Fruit fly (Drosophila melanogaster) whole organism, wandering third instar larva: Measurements from ENCODE around the gene Hira.

Experiments
- Abd-B ChIP-seq: fragments of >200 bp; optimal IDR thresholded peaks from 2 replicates; lab custom pipeline; 2017; ENCODE audit warnings: missing biosample characterization, missing genetic modification characterization
- CG9705 ChIP-seq: fragments of 200-800 bp; sonication (Bioruptor generic); optimal IDR thresholded peaks from 2 replicates; lab custom pipeline; 2018; ENCODE audit warnings: missing biosample characterization, mild to moderate bottlenecking, missing genetic modification characterization
- Dif ChIP-seq: fragments of 200-275, 200-300 bp; sonication (Bioruptor generic); optimal IDR thresholded peaks from 2 replicates; lab custom pipeline; 2018; ENCODE audit warnings: missing biosample characterization, missing genetic modification characterization; ENCODE audit not compliant: partially characterized antibody
- Myc ChIP-seq: fragments of >200 bp; optimal IDR thresholded peaks from 2 replicates; lab custom pipeline; 2017
- N ChIP-seq: fragments of >200 bp; optimal IDR thresholded peaks from 2 replicates; lab custom pipeline; 2018; ENCODE audit warnings: missing biosample characterization, missing external identifiers, missing genetic modification characterization
- br ChIP-seq: fragments of 200-800 bp; sonication (Bioruptor generic); optimal IDR thresholded peaks from 2 replicates; lab custom pipeline; 2016; ENCODE audit warnings: missing biosample characterization, missing genetic modification characterization
- dsf ChIP-seq: sonication (Bioruptor generic); optimal IDR thresholded peaks from 2 replicates; lab custom pipeline; 2016; ENCODE audit warnings: missing biosample characterization, missing genetic modification characterization, borderline replicate concordance
- foxo ChIP-seq, 2 experiments: fragments of 200-800 bp; sonication (Bioruptor generic); optimal IDR thresholded peaks; 2 replicates in 1 of 2; 3 replicates in 1 of 2; lab custom pipeline; 2016 to 2017; ENCODE audit warnings: missing biosample characterization in 2 of 2, missing genetic modification characterization in 2 of 2
- h ChIP-seq: fragments of 200-800 bp; sonication (Bioruptor generic); optimal IDR thresholded peaks from 3 replicates; lab custom pipeline; 2016; ENCODE audit warnings: missing biosample characterization, mild to moderate bottlenecking, missing genetic modification characterization
- lola ChIP-seq: fragments of >200 bp; optimal IDR thresholded peaks from 2 replicates; lab custom pipeline; 2017; ENCODE audit warnings: missing biosample characterization, missing genetic modification characterization
- pan ChIP-seq: fragments of >200 bp; optimal IDR thresholded peaks from 2 replicates; lab custom pipeline; 2017
- psq ChIP-seq: fragments of 200-800 bp; sonication (Bioruptor generic); optimal IDR thresholded peaks from 3 replicates; lab custom pipeline; 2017; ENCODE audit warnings: missing biosample characterization, mild to moderate bottlenecking, missing genetic modification characterization, moderate library complexity
- rgr ChIP-seq: fragments of 200-800 bp; sonication (Bioruptor generic); optimal IDR thresholded peaks from 3 replicates; lab custom pipeline; 2016; ENCODE audit warnings: missing biosample characterization, mild to moderate bottlenecking, missing genetic modification characterization
- woc ChIP-seq: sonication (Bioruptor generic); optimal IDR thresholded peaks from 2 replicates; lab custom pipeline; 2016; ENCODE audit warnings: missing biosample characterization, mild to moderate bottlenecking, missing genetic modification characterization

DNA sequence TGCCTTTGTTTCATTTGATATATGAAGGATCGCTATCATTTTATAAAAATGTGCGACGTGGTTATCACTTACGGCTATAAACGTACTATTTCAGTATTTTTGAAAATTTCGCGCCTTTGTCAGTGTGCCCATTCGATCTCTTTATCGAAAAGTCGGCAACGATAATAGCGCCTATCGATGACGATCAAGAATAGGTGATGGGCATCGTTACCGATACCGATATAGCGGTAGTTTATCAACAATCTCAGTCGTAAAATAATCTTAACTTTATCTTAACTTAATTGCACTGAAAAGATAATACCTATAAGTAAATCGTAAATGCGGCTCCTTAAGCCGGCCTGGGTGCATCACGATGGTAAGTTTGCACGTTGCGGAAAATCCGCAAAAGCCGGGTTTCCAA, at the start of gene Hira:
- TF ChIP-seq dsf (GFP tag; lab: Kevin White, UChicago) (no peak), lola (GFP tag; lab: Kevin White, UChicago) (no peak), Dif (no peak), foxo (GFP tag; optimal IDR thresholded peaks at IDR 0.05; lab: Kevin White, UChicago) (no peak), CG9705 (GFP tag; lab: Kevin White, UChicago) (no peak), psq (no peak), Myc (lab: Kevin White, UChicago) (no peak), N (GFP tag; lab: Kevin White, UChicago) (no peak), pan (lab: Kevin White, UChicago) (no peak), h (GFP tag; lab: Kevin White, UChicago) (no peak), woc (GFP tag; lab: Kevin White, UChicago) (no peak), br (GFP tag; lab: Kevin White, UChicago) (no peak), rgr (GFP tag; lab: Kevin White, UChicago) (no peak), Abd-B (no peak)
